Fruit fly (Drosophila melanogaster): ENCODE measurements around the gene Cp18.

DNA sequence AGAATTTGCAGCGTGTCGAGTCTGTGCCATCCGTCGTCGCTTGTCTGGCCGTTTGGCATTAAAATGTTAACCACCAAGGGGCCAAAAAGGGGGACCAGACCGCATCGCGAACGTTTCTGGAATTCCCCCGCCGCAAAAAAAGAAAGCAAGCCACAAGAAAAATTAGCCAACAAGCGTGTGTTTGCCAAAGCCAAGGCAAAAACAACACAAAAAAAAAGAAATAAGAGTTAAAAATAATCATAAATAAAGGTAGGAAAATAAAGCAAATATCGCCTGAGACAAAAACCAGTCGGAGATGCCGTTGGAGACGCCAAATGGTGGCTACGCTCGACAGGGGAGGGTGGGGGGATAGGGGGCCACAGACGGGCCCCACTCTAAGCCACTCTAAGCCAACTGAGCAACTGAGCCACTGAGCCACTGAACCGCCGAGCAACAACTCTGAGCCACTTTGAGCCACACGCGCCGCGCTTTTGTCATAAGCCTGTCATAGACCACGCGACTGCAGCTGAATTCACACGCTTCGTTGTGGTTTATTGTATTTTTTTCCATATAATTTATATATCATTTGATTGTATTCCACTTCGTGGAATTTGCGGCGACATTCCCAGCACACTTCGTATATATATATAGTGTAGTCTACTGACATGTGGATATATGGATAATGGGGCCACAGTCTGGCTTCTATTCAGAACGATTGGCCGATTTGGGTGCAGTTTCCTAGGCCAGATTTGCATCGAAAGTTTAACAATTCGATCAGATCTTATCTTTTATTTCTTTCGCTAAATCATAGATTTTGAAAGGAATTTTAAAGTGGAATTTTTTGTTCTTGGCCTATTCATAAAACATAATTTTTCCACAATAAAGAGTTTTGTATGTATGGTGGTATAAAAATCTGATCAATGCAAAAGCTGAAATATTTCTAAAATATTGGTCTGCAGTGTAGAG lies 32.8 kb upstream of the Cp18 start:
- no peak for TF ChIP-seq usp (GFP tag; optimal IDR thresholded peaks at IDR 0.05)
- no peak for TF ChIP-seq CG8478 (optimal IDR thresholded peaks at IDR 0.05)
- no peak for TF ChIP-seq psq (optimal IDR thresholded peaks at IDR 0.05)
- TF ChIP-seq Dll (optimal IDR thresholded peaks at IDR 0.05), result no peak
- no peak for TF ChIP-seq pan (optimal IDR thresholded peaks at IDR 0.05)
